Worm (Caenorhabditis elegans) whole organism, L3 larva: ENCODE results near the gene T15H9.5.
A peak's percentile ranks its signal among the peaks of the same experiment; 100 is the strongest.

Experiments used
- R02D3.7 ChIP-seq: fragments of 150-350 bp; optimal IDR thresholded peaks from 2 replicates; lab custom pipeline; 2014; ENCODE audit warnings: missing biosample characterization, missing genetic modification characterization
- ZK546.5 ChIP-seq: sonication (generic microtip); optimal IDR thresholded peaks from 2 replicates; lab custom pipeline; 2017; ENCODE audit warnings: missing biosample characterization, missing genetic modification characterization
- ama-1 ChIP-seq: fragments of 150-350 bp; optimal IDR thresholded peaks from 2 replicates; lab custom pipeline; 2018
- ceh-16 ChIP-seq: sonication (generic microtip); optimal IDR thresholded peaks from 2 replicates; lab custom pipeline; 2017; ENCODE audit warnings: missing biosample characterization, missing genetic modification characterization
- ceh-28 ChIP-seq: fragments of 150-350 bp; optimal IDR thresholded peaks from 2 replicates; lab custom pipeline; 2014; ENCODE audit warnings: missing biosample characterization, missing genetic modification reagents, missing genetic modification characterization
- daf-12 ChIP-seq: fragments of 150-350 bp; optimal IDR thresholded peaks from 2 replicates; lab custom pipeline; 2014; ENCODE audit warnings: missing biosample characterization, missing genetic modification reagents, missing genetic modification characterization
- egl-27 ChIP-seq: sonication (generic microtip); optimal IDR thresholded peaks from 4 replicates; lab custom pipeline; 2017; ENCODE audit warnings: missing biosample characterization, missing genetic modification reagents, missing genetic modification characterization
- egl-5 ChIP-seq: fragments of 150-350 bp; optimal IDR thresholded peaks from 2 replicates; lab custom pipeline; 2017; ENCODE audit warnings: missing biosample characterization, missing genetic modification reagents, missing genetic modification characterization, inconsistent platforms
- elt-1 ChIP-seq: fragments of 150-350 bp; optimal IDR thresholded peaks from 2 replicates; lab custom pipeline; 2014; ENCODE audit warnings: missing biosample characterization, missing genetic modification characterization
- elt-2 ChIP-seq: sonication (generic microtip); optimal IDR thresholded peaks from 2 replicates; lab custom pipeline; 2016; ENCODE audit warnings: missing genetic modification reagents, mild to moderate bottlenecking, missing genetic modification characterization, missing compliant biosample characterization
- elt-3 ChIP-seq, 3 experiments: fragments of 150-350 bp in 1 of 3; sonication (generic microtip) in 2 of 3; optimal IDR thresholded peaks; 2 replicates in 2 of 3; 4 replicates in 1 of 3; lab custom pipeline; 2014 to 2017; ENCODE audit warnings: missing biosample characterization in 3 of 3, missing genetic modification characterization in 3 of 3
- fos-1 ChIP-seq: fragments of 150-350 bp; optimal IDR thresholded peaks from 2 replicates; lab custom pipeline; 2014; ENCODE audit warnings: missing biosample characterization, missing genetic modification characterization
- lin-15B ChIP-seq: fragments of 150-350 bp; optimal IDR thresholded peaks from 2 replicates; lab custom pipeline; 2014; ENCODE audit warnings: missing biosample characterization, missing genetic modification characterization
- lin-39 ChIP-seq: fragments of 150-350 bp; optimal IDR thresholded peaks from 2 replicates; lab custom pipeline; 2018; ENCODE audit warnings: missing biosample characterization, missing genetic modification reagents, missing genetic modification characterization
- mdl-1 ChIP-seq: fragments of 150-350 bp; optimal IDR thresholded peaks from 2 replicates; lab custom pipeline; 2014; ENCODE audit warnings: missing biosample characterization, missing genetic modification characterization
- nhr-11 ChIP-seq: fragments of 150-350 bp; optimal IDR thresholded peaks from 2 replicates; lab custom pipeline; 2014; ENCODE audit warnings: missing biosample characterization, missing genetic modification characterization
- nhr-12 ChIP-seq: fragments of 150-350 bp; optimal IDR thresholded peaks from 2 replicates; lab custom pipeline; 2014; ENCODE audit warnings: missing biosample characterization, missing genetic modification characterization
- nhr-23 ChIP-seq: fragments of 150-350 bp; optimal IDR thresholded peaks from 2 replicates; lab custom pipeline; 2014; ENCODE audit warnings: missing biosample characterization, missing genetic modification reagents, missing genetic modification characterization
- nhr-237 ChIP-seq: fragments of 150-350 bp; optimal IDR thresholded peaks from 2 replicates; lab custom pipeline; 2014; ENCODE audit warnings: missing biosample characterization, missing genetic modification characterization
- nhr-25 ChIP-seq: sonication (generic microtip); optimal IDR thresholded peaks from 2 replicates; lab custom pipeline; 2017; ENCODE audit warnings: missing biosample characterization, missing genetic modification characterization
- nhr-28 ChIP-seq: fragments of 150-350 bp; optimal IDR thresholded peaks from 2 replicates; lab custom pipeline; 2014; ENCODE audit warnings: missing biosample characterization, missing genetic modification characterization
- nhr-43 ChIP-seq: sonication (generic microtip); optimal IDR thresholded peaks from 2 replicates; lab custom pipeline; 2016; ENCODE audit warnings: mild to moderate bottlenecking, missing genetic modification characterization, missing compliant biosample characterization; ENCODE audit not compliant: poor library complexity, severe bottlenecking
- nhr-67 ChIP-seq: fragments of 150-350 bp; optimal IDR thresholded peaks from 2 replicates; lab custom pipeline; 2014; ENCODE audit warnings: missing biosample characterization, missing genetic modification characterization
- pha-4 ChIP-seq: fragments of 150-350 bp; optimal IDR thresholded peaks from 2 replicates; lab custom pipeline; 2014; ENCODE audit warnings: missing biosample characterization, missing genetic modification reagents, missing genetic modification characterization
- pqm-1 ChIP-seq: fragments of 150-350 bp; optimal IDR thresholded peaks from 2 replicates; lab custom pipeline; 2017; ENCODE audit warnings: missing biosample characterization, missing genetic modification characterization, inconsistent platforms
- sea-2 ChIP-seq: fragments of 150-350 bp; sonication (generic microtip); optimal IDR thresholded peaks from 4 replicates; lab custom pipeline; 2014; ENCODE audit warnings: missing biosample characterization, missing genetic modification reagents, missing genetic modification characterization
- skn-1 ChIP-seq: fragments of 150-350 bp; optimal IDR thresholded peaks from 2 replicates; lab custom pipeline; 2014; ENCODE audit warnings: missing biosample characterization, missing genetic modification characterization
- snpc-4 ChIP-seq: fragments of 150-350 bp; optimal IDR thresholded peaks from 2 replicates; lab custom pipeline; 2014; ENCODE audit warnings: missing biosample characterization, missing genetic modification characterization
- unc-62 ChIP-seq: fragments of 150-350 bp; sonication (generic microtip); optimal IDR thresholded peaks from 4 replicates; lab custom pipeline; 2014; ENCODE audit warnings: missing biosample characterization, missing genetic modification reagents, missing genetic modification characterization
- ztf-11 ChIP-seq: fragments of 150-350 bp; optimal IDR thresholded peaks from 2 replicates; lab custom pipeline; 2014; ENCODE audit warnings: missing biosample characterization, missing genetic modification characterization
- ztf-4 ChIP-seq: fragments of 150-350 bp; optimal IDR thresholded peaks from 2 replicates; lab custom pipeline; 2014; ENCODE audit warnings: missing biosample characterization, missing genetic modification characterization

Gene T15H9.5

DNA sequence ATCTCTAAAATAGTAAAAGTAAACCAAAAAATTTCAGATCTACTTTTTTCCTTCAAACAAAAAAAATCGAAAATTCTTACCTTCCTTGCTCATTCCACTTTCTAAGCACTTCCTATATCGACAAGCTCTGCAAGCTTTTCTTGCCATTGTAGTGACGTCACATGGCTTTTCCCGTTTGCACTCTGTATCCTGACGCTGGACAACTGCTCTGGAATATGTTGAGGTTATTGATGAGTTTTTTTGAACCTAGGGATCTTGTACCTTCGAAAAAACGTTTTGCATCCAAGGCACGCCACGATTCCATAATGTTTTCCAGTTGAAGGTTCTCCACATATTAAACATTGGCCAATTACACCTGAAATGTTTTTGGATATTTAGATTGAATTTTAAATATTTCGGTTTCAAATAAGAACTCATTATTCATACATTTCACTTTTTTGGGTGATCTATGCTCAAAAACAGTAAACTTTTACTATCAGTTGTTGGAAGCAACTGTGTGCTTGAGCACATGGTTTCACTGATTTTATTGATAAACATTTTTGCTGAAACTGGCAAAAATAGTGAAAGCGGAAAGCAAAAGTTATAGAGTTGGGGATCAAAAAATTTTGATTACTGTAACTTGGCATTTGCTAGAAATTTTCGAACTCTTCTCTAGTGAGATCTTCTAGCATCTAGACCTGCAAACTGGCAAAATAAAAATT lies 11.1 kb downstream of the T15H9.5 start:
- peak; percentile 48 for TF ChIP-seq pha-4 (tag; lab: Kevin White, UChicago)
- peak; percentile 91 for TF ChIP-seq pqm-1 (tag; lab: Kevin White, UChicago)
- peak; percentile 66 for TF ChIP-seq ama-1 (lab: Kevin White, UChicago)
- TF ChIP-seq egl-5 (tag; lab: Kevin White, UChicago) = no peak
- no peak for TF ChIP-seq R02D3.7 (tag; lab: Kevin White, UChicago)
- TF ChIP-seq skn-1 (tag; lab: Kevin White, UChicago) = no peak
- TF ChIP-seq nhr-12 = no peak
- TF ChIP-seq nhr-43 (tag; lab: Kevin White, UChicago) = peak; percentile 0
- TF ChIP-seq elt-2 = peak; percentile 37
- TF ChIP-seq nhr-67 (tag; lab: Kevin White, UChicago) = no peak
- TF ChIP-seq, all 47 proteins: peak for 5

DNA sequence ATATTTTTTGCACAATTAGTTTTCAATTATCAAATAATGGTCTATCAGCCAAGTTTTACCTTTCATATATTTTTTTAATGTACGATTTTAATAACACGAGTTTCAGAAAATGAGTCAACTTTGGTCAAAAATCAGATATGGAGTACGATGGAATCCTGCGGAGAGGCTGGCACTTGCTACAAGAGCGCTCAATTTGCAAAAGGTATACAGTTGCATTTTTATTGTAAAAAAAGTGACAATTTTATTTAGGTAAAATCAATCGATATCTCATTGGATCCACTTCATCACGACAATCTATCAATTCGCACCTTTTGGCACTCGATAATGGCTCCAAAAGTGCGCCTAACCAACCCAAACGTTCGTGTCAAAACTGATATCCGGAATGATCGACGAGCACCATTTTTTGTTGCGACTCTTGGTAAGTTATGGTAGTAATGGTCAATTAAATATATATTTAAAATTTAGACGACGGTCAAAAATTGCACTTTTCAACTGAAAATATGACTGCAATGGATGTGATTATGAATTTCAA lies 13.7 kb downstream of the T15H9.5 start, which contains the start of gene mrpl-53:
mrpl-53 (plus strand) TSS at position 107 of the 532 bp plus-strand sequence.
- no peak for TF ChIP-seq snpc-4 (tag; lab: Kevin White, UChicago)
- TF ChIP-seq sea-2 (GFP tag; lab: Kevin White, UChicago) = no peak
- TF ChIP-seq ceh-28 (tag; lab: Kevin White, UChicago) = no peak
- peak; percentile 16 for TF ChIP-seq nhr-23 (tag; lab: Kevin White, UChicago)
- no peak for TF ChIP-seq nhr-43 (tag; lab: Kevin White, UChicago)
- no peak for TF ChIP-seq nhr-237 (tag; lab: Kevin White, UChicago)
- TF ChIP-seq ztf-11 (tag; lab: Kevin White, UChicago) = no peak

DNA sequence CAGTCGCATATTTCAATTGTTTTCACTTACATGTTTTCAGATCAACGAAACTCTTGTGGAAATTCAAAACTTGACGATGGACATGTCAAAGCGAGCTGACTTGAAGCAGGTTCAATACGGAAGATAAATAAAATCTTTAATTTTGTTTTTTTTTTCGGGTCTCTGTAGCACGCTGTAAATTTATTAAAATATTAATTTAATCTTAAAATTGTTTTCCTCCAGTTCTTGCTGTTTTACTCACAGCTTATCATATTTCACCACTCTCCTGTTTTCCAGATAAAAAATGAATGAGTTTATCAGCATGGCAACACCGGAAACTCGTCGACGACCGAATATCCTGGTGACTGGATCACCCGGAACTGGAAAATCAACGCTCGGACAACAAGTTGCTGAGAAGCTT lies 14.8 kb downstream of the T15H9.5 start, which contains the start of gene E02H1.6:
E02H1.6 (plus strand) TSS at position 301 of the 400 bp plus-strand sequence.
- no peak for TF ChIP-seq nhr-11 (tag; lab: Kevin White, UChicago)
- TF ChIP-seq elt-3 (tag; optimal IDR thresholded peaks at IDR 0.05; lab: Kevin White, UChicago) = no peak
- no peak for TF ChIP-seq ztf-4 (tag; lab: Kevin White, UChicago)
- TF ChIP-seq daf-12 (tag; lab: Kevin White, UChicago) = no peak
- no peak for TF ChIP-seq ztf-11 (tag; lab: Kevin White, UChicago)
- no peak for TF ChIP-seq unc-62 (GFP tag; lab: Kevin White, UChicago)
- no peak for TF ChIP-seq mdl-1 (tag; lab: Kevin White, UChicago)
- TF ChIP-seq nhr-25 (tag; lab: Kevin White, UChicago) = no peak
- TF ChIP-seq skn-1 (tag; lab: Kevin White, UChicago) = no peak
- TF ChIP-seq elt-2 = no peak
- no peak for TF ChIP-seq lin-39 (tag; lab: Kevin White, UChicago)
- no peak for TF ChIP-seq egl-5 (tag; lab: Kevin White, UChicago)
- no peak for TF ChIP-seq nhr-237 (tag; lab: Kevin White, UChicago)

DNA sequence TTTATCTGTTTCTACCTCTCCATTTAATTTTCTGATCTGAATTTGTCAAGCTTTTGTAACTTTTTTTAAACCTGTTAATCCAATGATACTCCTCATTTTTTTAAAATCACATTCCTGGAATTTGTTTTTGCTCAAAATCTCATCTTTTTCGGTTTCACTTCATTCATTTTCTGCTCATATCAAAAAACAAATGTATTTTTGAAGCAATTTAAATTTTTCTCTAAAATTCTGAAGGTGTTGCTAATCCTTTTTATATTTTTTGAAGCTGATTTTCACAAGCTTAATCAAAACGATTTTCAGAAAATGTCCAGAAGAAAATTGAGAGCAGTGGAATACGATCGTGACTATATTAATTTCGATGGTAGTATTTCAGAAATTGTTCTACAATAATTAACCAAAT lies 16.3 kb downstream of the T15H9.5 start, which contains the start of gene E02H1.5:
E02H1.5 (plus strand) TSS at position 301 of the 400 bp plus-strand sequence.
- TF ChIP-seq ZK546.5 (tag; lab: Kevin White, UChicago) = no peak
- no peak for TF ChIP-seq sea-2 (GFP tag; lab: Kevin White, UChicago)
- TF ChIP-seq fos-1 (tag; lab: Kevin White, UChicago) = no peak
- TF ChIP-seq nhr-12 = no peak
- TF ChIP-seq elt-1 (tag; lab: Kevin White, UChicago) = no peak
- TF ChIP-seq ztf-4 (tag; lab: Kevin White, UChicago) = no peak
- TF ChIP-seq ztf-11 (tag; lab: Kevin White, UChicago) = no peak
- no peak for TF ChIP-seq ceh-16 (tag; lab: Kevin White, UChicago)
- no peak for TF ChIP-seq elt-2
- no peak for TF ChIP-seq nhr-28 (tag; lab: Kevin White, UChicago)

DNA sequence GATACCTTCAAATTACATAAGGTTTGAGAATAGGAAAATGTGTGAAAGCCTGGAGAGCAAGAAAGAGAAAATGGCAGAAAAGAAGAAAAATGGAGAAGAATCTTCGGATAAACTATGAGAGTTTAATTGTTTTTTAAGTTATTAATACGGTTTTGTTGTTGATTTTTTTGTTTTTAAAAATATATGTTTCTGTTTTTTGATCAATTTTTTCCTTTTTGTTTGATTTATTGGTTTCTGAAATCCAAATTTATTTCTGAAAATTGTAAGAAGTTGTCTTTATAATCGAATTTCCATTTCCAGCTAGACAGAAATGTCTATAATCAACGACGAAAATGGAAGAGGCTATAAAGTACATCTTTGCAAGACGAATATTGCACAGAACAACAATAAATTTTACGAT lies 18.5 kb downstream of the T15H9.5 start, which contains the start of gene parp-2:
parp-2 (plus strand) TSS at position 301 of the 400 bp plus-strand sequence.
- TF ChIP-seq nhr-23 (tag; lab: Kevin White, UChicago) (no peak), daf-12 (tag; lab: Kevin White, UChicago) (no peak), elt-2 (no peak), snpc-4 (tag; lab: Kevin White, UChicago) (no peak), egl-5 (tag; lab: Kevin White, UChicago) (no peak), lin-39 (tag; lab: Kevin White, UChicago) (no peak), ZK546.5 (tag; lab: Kevin White, UChicago) (no peak), fos-1 (tag; lab: Kevin White, UChicago) (no peak), sea-2 (GFP tag; lab: Kevin White, UChicago) (no peak), ceh-28 (tag; lab: Kevin White, UChicago) (no peak), egl-27 (tag; lab: Kevin White, UChicago) (no peak), pqm-1 (tag; lab: Kevin White, UChicago) (no peak), ama-1 (lab: Kevin White, UChicago) (no peak), ceh-16 (tag; lab: Kevin White, UChicago) (no peak), nhr-12 (no peak), lin-15B (no peak)
